Fruit fly (Drosophila melanogaster) whole organism, embryonic: ENCODE results near the gene Polr1C.

ENCODE experiments used
- CG12155 ChIP-seq: fragments of 200-800 bp; sonication (Bioruptor generic); optimal IDR thresholded peaks from 3 replicates; lab custom pipeline; 2016; ENCODE audit warnings: missing biosample characterization, missing genetic modification characterization
- CG1602 ChIP-seq: fragments of 200-800 bp; sonication (Bioruptor generic); optimal IDR thresholded peaks from 3 replicates; lab custom pipeline; 2016; ENCODE audit warnings: missing biosample characterization, missing genetic modification characterization
- CG1647 ChIP-seq: fragments of 200-800 bp; sonication (Bioruptor generic); optimal IDR thresholded peaks from 3 replicates; lab custom pipeline; 2016; ENCODE audit warnings: missing biosample characterization, missing genetic modification characterization
- CG17186 ChIP-seq: fragments of 200-800 bp; sonication (Bioruptor generic); optimal IDR thresholded peaks from 3 replicates; lab custom pipeline; 2017; ENCODE audit warnings: missing biosample characterization, missing genetic modification reagents, missing genetic modification characterization
- CG17328 ChIP-seq: fragments of 200-800 bp; sonication (Bioruptor generic); IDR thresholded peaks from 2 replicates; pipeline ENCODE4 v1.3.6; 2022; ENCODE audit warnings: missing biosample characterization, missing genetic modification characterization
- CG2116 ChIP-seq: fragments of 200-800 bp; sonication (Bioruptor generic); optimal IDR thresholded peaks from 3 replicates; lab custom pipeline; 2018; ENCODE audit warnings: missing biosample characterization, mild to moderate bottlenecking, missing genetic modification characterization
- CG2120 ChIP-seq: fragments of 200-800 bp; sonication (Bioruptor generic); optimal IDR thresholded peaks from 3 replicates; lab custom pipeline; 2016; ENCODE audit warnings: missing biosample characterization, missing genetic modification characterization
- CG43689 ChIP-seq: fragments of 200-800 bp; sonication (Bioruptor generic); IDR thresholded peaks from 2 replicates; pipeline ENCODE4 v1.3.6; 2022; ENCODE audit warnings: missing biosample characterization, missing genetic modification characterization
- CG4424 ChIP-seq: fragments of 200-800 bp; sonication (Bioruptor generic); optimal IDR thresholded peaks from 3 replicates; lab custom pipeline; 2016; ENCODE audit warnings: missing biosample characterization, missing genetic modification characterization
- CG8281 ChIP-seq: fragments of 200-800 bp; sonication (Bioruptor generic); optimal IDR thresholded peaks from 2 replicates; lab custom pipeline; 2018; ENCODE audit warnings: missing biosample characterization, mild to moderate bottlenecking, missing genetic modification characterization, moderate library complexity
- CoRest ChIP-seq: fragments of 200-800 bp; sonication (Bioruptor generic); optimal IDR thresholded peaks from 3 replicates; lab custom pipeline; 2018; ENCODE audit warnings: missing biosample characterization, mild to moderate bottlenecking, missing genetic modification characterization, moderate library complexity
- Dad ChIP-seq: fragments of 200-800 bp; sonication (Bioruptor generic); optimal IDR thresholded peaks from 3 replicates; lab custom pipeline; 2016; ENCODE audit warnings: missing biosample characterization, missing genetic modification characterization
- Doc2 ChIP-seq: fragments of 200-800 bp; sonication (Bioruptor generic); IDR thresholded peaks from 2 replicates; pipeline ENCODE4 v1.3.6; 2022; ENCODE audit warnings: missing biosample characterization, missing genetic modification characterization
- H2.0 ChIP-seq: fragments of 200-800 bp; sonication (Bioruptor generic); IDR thresholded peaks from 2 replicates; pipeline ENCODE4 v1.3.6; 2022; ENCODE audit warnings: missing biosample characterization, missing genetic modification characterization
- Hr78 ChIP-seq, 2 experiments: fragments of 200-800 bp in 1 of 2; fragments of >200 bp in 1 of 2; sonication (Bioruptor generic) in 1 of 2; optimal IDR thresholded peaks; 2 replicates each; lab custom pipeline; 2017 to 2019; ENCODE audit warnings: missing biosample characterization in 2 of 2, missing genetic modification characterization in 2 of 2, mild to moderate bottlenecking in 1 of 2, moderate library complexity in 1 of 2
- Lhr ChIP-seq: fragments of 200-800 bp; sonication (Bioruptor generic); optimal IDR thresholded peaks from 3 replicates; lab custom pipeline; 2017; ENCODE audit warnings: mild to moderate bottlenecking, missing biosample characterization, missing genetic modification reagents, missing genetic modification characterization
- Lpt ChIP-seq: fragments of >200 bp; optimal IDR thresholded peaks from 2 replicates; lab custom pipeline; 2018; ENCODE audit warnings: missing biosample characterization, missing genetic modification characterization
- MTF-1 ChIP-seq: fragments of 200-800 bp; sonication (Bioruptor generic); optimal IDR thresholded peaks from 2 replicates; lab custom pipeline; 2018; ENCODE audit warnings: missing biosample characterization, mild to moderate bottlenecking, missing genetic modification characterization, borderline replicate concordance
- NFAT ChIP-seq: fragments of 200-800 bp; sonication (Bioruptor generic); IDR thresholded peaks from 2 replicates; pipeline ENCODE4 v1.3.6; 2022; ENCODE audit warnings: missing biosample characterization, missing genetic modification characterization
- Neu2 ChIP-seq: fragments of 200-800 bp; sonication (Bioruptor generic); optimal IDR thresholded peaks from 3 replicates; lab custom pipeline; 2016; ENCODE audit warnings: missing biosample characterization, missing genetic modification characterization, borderline replicate concordance
- NfI ChIP-seq: fragments of 200-800 bp; sonication (Bioruptor generic); optimal IDR thresholded peaks from 3 replicates; lab custom pipeline; 2018; ENCODE audit warnings: missing biosample characterization, mild to moderate bottlenecking, missing genetic modification characterization, moderate library complexity
- Optix ChIP-seq: fragments of 200-800 bp; sonication (Bioruptor generic); IDR thresholded peaks from 3 replicates; pipeline ENCODE4 v1.3.6; 2022; ENCODE audit warnings: missing biosample characterization, missing genetic modification characterization
- Sry-δ ChIP-seq: fragments of 200-800 bp; sonication (Bioruptor generic); optimal IDR thresholded peaks from 2 replicates; lab custom pipeline; 2016; ENCODE audit warnings: missing biosample characterization, missing genetic modification characterization
- dmrt11E ChIP-seq: fragments of 200-800 bp; sonication (Bioruptor generic); optimal IDR thresholded peaks from 3 replicates; lab custom pipeline; 2018; ENCODE audit warnings: missing biosample characterization, mild to moderate bottlenecking, missing genetic modification characterization, moderate library complexity
- dpn ChIP-seq, 2 experiments: fragments of 200-800 bp; sonication (Bioruptor generic); optimal IDR thresholded peaks; 3 replicates each; lab custom pipeline; 2016; ENCODE audit warnings: missing biosample characterization in 2 of 2, missing genetic modification characterization in 2 of 2
- hb ChIP-seq: fragments of 200-800 bp; sonication (Bioruptor generic); IDR thresholded peaks from 3 replicates; pipeline ENCODE4 v1.3.6; 2022; ENCODE audit warnings: missing biosample characterization, missing genetic modification characterization; ENCODE audit not compliant: partially characterized antibody
- hth ChIP-seq: fragments of >200 bp; optimal IDR thresholded peaks from 2 replicates; lab custom pipeline; 2017; ENCODE audit warnings: inconsistent platforms
- inv ChIP-seq: fragments of 200-800 bp; sonication (Bioruptor generic); IDR thresholded peaks from 2 replicates; pipeline ENCODE4 v1.3.6; 2022; ENCODE audit warnings: missing biosample characterization, missing genetic modification characterization; ENCODE audit not compliant: partially characterized antibody
- jumu ChIP-seq: fragments of 200-800 bp; sonication (Bioruptor generic); optimal IDR thresholded peaks from 3 replicates; lab custom pipeline; 2016; ENCODE audit warnings: missing biosample characterization, missing genetic modification characterization
- repo ChIP-seq: fragments of 200-800 bp; sonication (Bioruptor generic); optimal IDR thresholded peaks from 2 replicates; lab custom pipeline; 2016; ENCODE audit warnings: missing biosample characterization, missing genetic modification characterization
- slp2 ChIP-seq: fragments of 200-800 bp; sonication (Bioruptor generic); optimal IDR thresholded peaks from 2 replicates; lab custom pipeline; 2016; ENCODE audit warnings: missing biosample characterization, missing genetic modification characterization
- so ChIP-seq: fragments of 200-800 bp; sonication (Bioruptor generic); IDR thresholded peaks from 3 replicates; pipeline ENCODE4 v1.3.6; 2022; ENCODE audit warnings: missing biosample characterization, missing genetic modification characterization
- sug ChIP-seq: fragments of 200-800 bp; optimal IDR thresholded peaks from 2 replicates; lab custom pipeline; 2019; ENCODE audit warnings: missing biosample characterization, mild to moderate bottlenecking, missing genetic modification characterization, moderate library complexity

The Polr1C gene

DNA sequence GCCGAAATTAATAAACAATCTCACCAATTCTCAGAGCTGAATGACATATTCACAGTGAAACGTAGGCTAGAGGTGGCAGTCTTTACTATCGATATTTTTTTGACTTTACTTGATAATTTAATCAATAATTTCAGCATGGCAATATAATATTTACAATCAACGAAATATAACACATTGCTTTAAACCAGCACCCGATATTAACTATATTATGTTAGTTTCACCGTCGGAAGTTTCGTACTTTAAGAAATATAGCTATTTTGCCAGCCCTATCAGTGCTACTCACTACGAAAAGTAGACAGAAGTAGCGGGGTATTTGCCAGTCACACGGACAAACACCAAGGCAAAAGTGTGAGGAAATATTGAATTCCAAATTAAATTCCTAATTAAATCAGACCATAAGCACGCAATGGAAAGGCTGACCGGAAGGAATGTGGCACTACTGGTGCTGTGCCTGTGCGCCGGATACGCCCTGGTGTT, 42.0 kb downstream of the Polr1C start, which contains the start of the genes CG31917, Tfb5 and SelT (continued):
- no peak for TF ChIP-seq NFAT
- TF ChIP-seq CG17186 (GFP tag; lab: Kevin White, UChicago) = no peak
- peak; percentile 52 for TF ChIP-seq dmrt11E (tag; lab: Kevin White, UChicago)
- peak; percentile 52 for TF ChIP-seq CG4424
- TF ChIP-seq CG43689 (GFP tag; lab: Robert Waterston, UW) = no peak
- no peak for TF ChIP-seq CG17328 (GFP tag; lab: Robert Waterston, UW)
- peak; percentile 91 for TF ChIP-seq Sry-δ (GFP tag; lab: Kevin White, UChicago)
- TF ChIP-seq hb = peak; percentile 58; the same call in 1 of the 3 replicates
- TF ChIP-seq MTF-1 (GFP tag; lab: Kevin White, UChicago) = no peak
- TF ChIP-seq inv (GFP tag; lab: Robert Waterston, UW) = peak; percentile 71
- TF ChIP-seq sug = no peak
- TF ChIP-seq CG8281 (tag; lab: Kevin White, UChicago) = no peak
- TF ChIP-seq jumu (GFP tag; lab: Kevin White, UChicago) = peak; percentile 46
- peak; percentile 35 for TF ChIP-seq CG1647 (GFP tag; lab: Kevin White, UChicago)
- TF ChIP-seq Doc2 (GFP tag; lab: Robert Waterston, UW) = no peak
- TF ChIP-seq repo = peak; percentile 35
- TF ChIP-seq CG1602 (GFP tag; lab: Kevin White, UChicago) = peak; percentile 55
- TF ChIP-seq slp2 = no peak
- TF ChIP-seq Lpt (GFP tag; lab: Kevin White, UChicago) = no peak
- TF ChIP-seq CoRest (tag; lab: Kevin White, UChicago) = peak; percentile 70
- TF ChIP-seq Neu2 (GFP tag; lab: Kevin White, UChicago) = no peak
- peak in 1 of 2 experiments; percentile 18 for TF ChIP-seq Hr78 (GFP tag; optimal IDR thresholded peaks at IDR 0.05; lab: Kevin White, UChicago)
- TF ChIP-seq CG2120 = peak; percentile 85
- TF ChIP-seq CG2116 (GFP tag; lab: Kevin White, UChicago) = peak; percentile 56
- TF ChIP-seq Lhr = peak; percentile 28
- peak; percentile 65 for TF ChIP-seq Dad (GFP tag; lab: Kevin White, UChicago)
- no peak for TF ChIP-seq so (GFP tag; lab: Robert Waterston, UW)
- peak; percentile 16 to 67 for TF ChIP-seq dpn (GFP tag; optimal IDR thresholded peaks at IDR 0.05; lab: Kevin White, UChicago)
- TF ChIP-seq Optix (GFP tag; lab: Robert Waterston, UW) = no peak
- no peak for TF ChIP-seq H2.0 (GFP tag; lab: Robert Waterston, UW)
- no peak for TF ChIP-seq hth (lab: Kevin White, UChicago)
- peak; percentile 66 for TF ChIP-seq CG12155 (GFP tag; lab: Kevin White, UChicago)
- peak; percentile 59 for TF ChIP-seq NfI (GFP tag; lab: Kevin White, UChicago)
